Worm (Caenorhabditis elegans): ENCODE measurements around the gene Y38H6C.15.
A peak's percentile ranks its signal among the peaks of the same experiment; 100 is the strongest.

Y38H6C.15 gene

ce11 chrV:20493271-20494231, 42.6 kb downstream of the Y38H6C.15 start, which contains the start of gene B0250.5 (continued):
- TF ChIP-seq aly-2 (tag; optimal IDR thresholded peaks at IDR 0.05) (no peak), ama-1 (optimal IDR thresholded peaks at IDR 0.05) (no peak), dpl-1 (GFP tag; optimal IDR thresholded peaks at IDR 0.05) (peak; percentile 56 to 77 (median 63)), pag-3 (tag; optimal IDR thresholded peaks at IDR 0.05; ENCODE audit: borderline replicate concordance, insufficient read depth) (no peak), unc-86 (tag; optimal IDR thresholded peaks at IDR 0.05) (peak; percentile 25), sup-37 (GFP tag; optimal IDR thresholded peaks at IDR 0.05) (no peak), fos-1 (tag; optimal IDR thresholded peaks at IDR 0.05) (no peak), C04F5.9 (tag; optimal IDR thresholded peaks at IDR 0.05) (no peak), hpl-2 (GFP tag; optimal IDR thresholded peaks at IDR 0.05) (peak; percentile 10), ztf-11 (tag; optimal IDR thresholded peaks at IDR 0.05) (no peak)

ce11 chrV:20492385-20492784, 43.7 kb downstream of the Y38H6C.15 start, which contains the start of gene srbc-79:
TSS of gene srbc-79 (minus strand) at chrV:20492485.
- TF ChIP-seq hlh-17 (GFP tag; optimal IDR thresholded peaks at IDR 0.05; ENCODE audit: borderline replicate concordance) (no peak), nhr-85 (tag) (peak; percentile 19), irx-1 (tag; optimal IDR thresholded peaks at IDR 0.05) (no peak)

- TF ChIP-seq C16A3.4 (tag; optimal IDR thresholded peaks at IDR 0.05), result no peak
- TF ChIP-seq snu-23 (GFP tag; optimal IDR thresholded peaks at IDR 0.05), result no peak
- no peak for TF ChIP-seq snpc-4 (tag; optimal IDR thresholded peaks at IDR 0.05)
- TF ChIP-seq fkh-4 (tag; optimal IDR thresholded peaks at IDR 0.05; ENCODE audit: borderline replicate concordance), result no peak
- TF ChIP-seq dpl-1 (GFP tag; optimal IDR thresholded peaks at IDR 0.05), result no peak
These were observed 47.0 kb downstream of the Y38H6C.15 start, which contains the start of gene srbc-78 for ce11 chrV:20489102-20489501. TSS of gene srbc-78 (minus strand) at chrV:20489202.

DNA sequence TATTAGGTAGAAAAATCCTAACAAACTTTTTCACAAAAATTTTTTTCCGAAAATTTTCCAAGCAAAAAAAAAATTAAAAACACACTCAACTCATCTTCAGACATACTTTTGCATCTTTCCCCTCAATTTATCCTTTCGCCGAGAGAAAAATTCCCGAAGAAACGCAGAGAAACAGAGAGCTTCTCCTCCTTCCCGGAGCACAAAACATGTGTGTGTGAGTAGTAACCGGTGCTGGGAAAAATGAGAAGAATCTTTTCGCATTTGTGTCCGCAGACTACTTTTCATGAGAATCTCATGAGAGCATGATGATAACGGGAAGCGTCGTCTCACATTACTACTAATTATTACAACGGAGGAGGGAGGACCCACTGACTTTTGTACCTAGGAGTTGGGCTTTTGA, 49.6 kb downstream of the Y38H6C.15 start:
- TF ChIP-seq unc-98 (GFP tag; IDR thresholded peaks at IDR 0.05) (peak; percentile 16; the same call in 1 of the 2 replicates), nhr-47 (tag; optimal IDR thresholded peaks at IDR 0.05) (peak; percentile 5), nhr-90 (tag; optimal IDR thresholded peaks at IDR 0.05; ENCODE audit: poor library complexity) (no peak), rnt-1 (tag; optimal IDR thresholded peaks at IDR 0.05) (peak; percentile 73), tlp-1 (tag; optimal IDR thresholded peaks at IDR 0.05) (no peak), nhr-20 (tag; optimal IDR thresholded peaks at IDR 0.05) (peak; percentile 3), hpl-2 (GFP tag; optimal IDR thresholded peaks at IDR 0.05) (no peak), mef-2 (tag; optimal IDR thresholded peaks at IDR 0.05) (no peak), mdl-1 (tag; optimal IDR thresholded peaks at IDR 0.05) (peak in 1 of 2 experiments; percentile 21), vab-15 (tag; optimal IDR thresholded peaks at IDR 0.05) (no peak), C16A3.4 (tag; optimal IDR thresholded peaks at IDR 0.05) (no peak), unc-86 (tag; optimal IDR thresholded peaks at IDR 0.05) (no peak), snu-23 (GFP tag; optimal IDR thresholded peaks at IDR 0.05) (peak; percentile 46), lin-14 (GFP tag; optimal IDR thresholded peaks at IDR 0.05) (peak; percentile 67), pqm-1 (tag; optimal IDR thresholded peaks at IDR 0.05) (no peak), snpc-4 (tag; optimal IDR thresholded peaks at IDR 0.05) (no peak), efl-1 (optimal IDR thresholded peaks at IDR 0.05) (peak in 1 of 2 experiments; percentile 14), efl-1 (GFP tag; optimal IDR thresholded peaks at IDR 0.05 in 1 of 2) (peak in 1 of 2 experiments; percentile 27), mep-1 (tag; optimal IDR thresholded peaks at IDR 0.05) (peak; percentile 41), nhr-71 (tag; optimal IDR thresholded peaks at IDR 0.05) (peak; percentile 58), ces-1 (GFP tag; optimal IDR thresholded peaks at IDR 0.05) (no peak), dsc-1 (tag; optimal IDR thresholded peaks at IDR 0.05) (peak; percentile 85), C04F5.9 (tag; optimal IDR thresholded peaks at IDR 0.05) (no peak), lin-15B (tag; optimal IDR thresholded peaks at IDR 0.05) (no peak), lsy-2 (tag; optimal IDR thresholded peaks at IDR 0.05) (peak in 1 of 2 experiments; percentile 36), swsn-7 (tag; optimal IDR thresholded peaks at IDR 0.05) (peak; percentile 17)

All from whole organism, L1 larva.